Worm (Caenorhabditis elegans) whole organism, L4 larva: ENCODE results near the gene col-38.

Experiments
- aha-1 ChIP-seq: fragments of 150-350 bp; peaks from one replicate; lab custom pipeline; 2014; ENCODE audit warnings: missing biosample characterization, missing genetic modification characterization
- ceh-82 ChIP-seq: sonication (generic microtip); optimal IDR thresholded peaks from 2 replicates; lab custom pipeline; 2017; ENCODE audit warnings: missing biosample characterization, missing genetic modification characterization
- ces-1 ChIP-seq: fragments of 150-350 bp; sonication (generic microtip); optimal IDR thresholded peaks from 4 replicates; lab custom pipeline; 2014; ENCODE audit warnings: missing biosample characterization, missing genetic modification reagents, missing genetic modification characterization
- duxl-1 ChIP-seq: sonication (generic microtip); optimal IDR thresholded peaks from 2 replicates; lab custom pipeline; 2016; ENCODE audit warnings: mild to moderate bottlenecking, missing genetic modification characterization, moderate library complexity, missing compliant biosample characterization; ENCODE audit not compliant: poor library complexity
- egl-43 ChIP-seq: fragments of 200-800 bp; sonication (Bioruptor generic); IDR thresholded peaks from 2 replicates; pipeline ENCODE4 v1.3.6; 2022; ENCODE audit warnings: missing genetic modification reagents, missing genetic modification characterization, missing compliant biosample characterization
- fkh-10 ChIP-seq: fragments of 150-350 bp; optimal IDR thresholded peaks from 2 replicates; lab custom pipeline; 2014; ENCODE audit warnings: missing biosample characterization, missing genetic modification reagents, missing genetic modification characterization
- hmg-1.1 ChIP-seq: fragments of 200-800 bp; sonication (Bioruptor generic); IDR thresholded peaks from 2 replicates; pipeline ENCODE4 v1.3.6; 2022; ENCODE audit warnings: missing genetic modification reagents, missing genetic modification characterization, missing compliant biosample characterization
- jun-1 ChIP-seq: fragments of 150-350 bp; optimal IDR thresholded peaks from 2 replicates; lab custom pipeline; 2014; ENCODE audit warnings: missing biosample characterization, missing genetic modification reagents, missing genetic modification characterization
- lir-3 ChIP-seq: sonication (generic microtip); optimal IDR thresholded peaks from 2 replicates; lab custom pipeline; 2016; ENCODE audit warnings: mild to moderate bottlenecking, missing genetic modification characterization, missing compliant biosample characterization
- nhr-11 ChIP-seq: fragments of 150-350 bp; optimal IDR thresholded peaks from 2 replicates; lab custom pipeline; 2014; ENCODE audit warnings: missing biosample characterization, missing genetic modification characterization
- nhr-111 ChIP-seq: fragments of 200-800 bp; sonication (Bioruptor generic); optimal IDR thresholded peaks from 2 replicates; lab custom pipeline; 2018; ENCODE audit warnings: mild to moderate bottlenecking, missing genetic modification characterization, missing compliant biosample characterization
- unc-39 ChIP-seq: sonication (generic microtip); optimal IDR thresholded peaks from 2 replicates; lab custom pipeline; 2017; ENCODE audit warnings: missing biosample characterization, missing genetic modification characterization
- unc-62 ChIP-seq, 3 experiments: fragments of 150-350 bp in 1 of 3; sonication (generic microtip); optimal IDR thresholded peaks in 2 of 3; peaks in 1 of 3; 1 replicate in 1 of 3; 2 replicates in 2 of 3; lab custom pipeline; 2014 to 2017; ENCODE audit warnings: missing biosample characterization in 3 of 3, missing genetic modification characterization in 3 of 3, missing genetic modification reagents in 3 of 3, missing genotype in 1 of 3
- zfp-2 ChIP-seq: sonication (generic microtip); optimal IDR thresholded peaks from 2 replicates; lab custom pipeline; 2016; ENCODE audit warnings: mild to moderate bottlenecking, missing genetic modification characterization, missing compliant biosample characterization

ce11 chrII:8561227-8561626 is 7.7 kb downstream of the col-38 start, which contains the start of gene iff-2:
- TF ChIP-seq unc-62 (GFP tag; optimal IDR thresholded peaks at IDR 0.05 in 1 of 2; lab: Kevin White, UChicago) (peak; percentile 14 to 100), unc-62 (tag; optimal IDR thresholded peaks at IDR 0.05; lab: Kevin White, UChicago) (peak; percentile 51), zfp-2 (tag; lab: Kevin White, UChicago) (peak; percentile 100), nhr-11 (tag; lab: Kevin White, UChicago) (peak; percentile 100), aha-1 (tag; lab: Kevin White, UChicago) (peak; percentile 100), lir-3 (tag; lab: Kevin White, UChicago) (peak; percentile 76), ces-1 (GFP tag; lab: Kevin White, UChicago) (peak; percentile 77), egl-43 (GFP tag; lab: Robert Waterston, UW) (no peak; the same call in 1 of the 2 replicates), hmg-1.1 (GFP tag; lab: Robert Waterston, UW) (peak; percentile 99), fkh-10 (GFP tag; lab: Kevin White, UChicago) (peak; percentile 99), nhr-111 (GFP tag; lab: Kevin White, UChicago) (no peak), ceh-82 (peak; percentile 12), unc-39 (tag; lab: Kevin White, UChicago) (no peak), duxl-1 (tag; lab: Kevin White, UChicago) (peak; percentile 97), jun-1 (tag; lab: Kevin White, UChicago) (peak; percentile 97)
